Fruit fly (Drosophila melanogaster): ENCODE data around the gene CG34376.

The CG34376 gene

dm6 chr3R:22447874-22448254 lies at the start of gene CG34376 (continued):
- TF ChIP-seq Opbp (GFP tag; IDR thresholded peaks at IDR 0.05; ENCODE audit: partially characterized antibody): peak; percentile 67
- no peak for TF ChIP-seq luna (GFP tag; optimal IDR thresholded peaks at IDR 0.05)
- TF ChIP-seq Ets97D (GFP tag; optimal IDR thresholded peaks at IDR 0.05): peak; percentile 68
- TF ChIP-seq Dp (GFP tag; optimal IDR thresholded peaks at IDR 0.05): peak; percentile 65
- TF ChIP-seq CG1792 (GFP tag; optimal IDR thresholded peaks at IDR 0.05): no peak
- TF ChIP-seq vvl (GFP tag; IDR thresholded peaks at IDR 0.05): no peak; the same call in 1 of the 2 replicates
- peak; percentile 17; the same call in 1 of the 3 replicates for TF ChIP-seq CG11560 (tag; IDR thresholded peaks at IDR 0.05)
- TF ChIP-seq CG3838 (GFP tag; optimal IDR thresholded peaks at IDR 0.05): peak; percentile 14
- TF ChIP-seq crc (GFP tag; optimal IDR thresholded peaks at IDR 0.05): no peak
- TF ChIP-seq abd-A (tag; optimal IDR thresholded peaks at IDR 0.05): peak; percentile 88
- peak; percentile 66 for TF ChIP-seq slbo (GFP tag; IDR thresholded peaks at IDR 0.05)
- peak; percentile 29 for TF ChIP-seq odd (GFP tag; optimal IDR thresholded peaks at IDR 0.05)
- no peak for TF ChIP-seq jing (GFP tag; optimal IDR thresholded peaks at IDR 0.05)
- TF ChIP-seq H15 (GFP tag; IDR thresholded peaks at IDR 0.05): no peak
- no peak for TF ChIP-seq E2f1 (GFP tag; IDR thresholded peaks at IDR 0.05)
- TF ChIP-seq CG31441 (GFP tag; IDR thresholded peaks at IDR 0.05): peak; percentile 97
- TF ChIP-seq CG18599 (GFP tag; optimal IDR thresholded peaks at IDR 0.05): peak; percentile 49
- TF ChIP-seq E2f2 (GFP tag; IDR thresholded peaks at IDR 0.05): no peak
- no peak for TF ChIP-seq cato (GFP tag; optimal IDR thresholded peaks at IDR 0.05; ENCODE audit: borderline replicate concordance)
- TF ChIP-seq CG13296 (GFP tag; optimal IDR thresholded peaks at IDR 0.05): peak; percentile 4
- TF ChIP-seq Dip3 (GFP tag; optimal IDR thresholded peaks at IDR 0.05): no peak
- no peak for TF ChIP-seq CG7786 (GFP tag; optimal IDR thresholded peaks at IDR 0.05)
- TF ChIP-seq CG34224 (GFP tag; IDR thresholded peaks at IDR 0.05; ENCODE audit: partially characterized antibody): peak; percentile 29; the same call in 1 of the 3 replicates
- TF ChIP-seq CG2712 (tag; optimal IDR thresholded peaks at IDR 0.05): peak; percentile 29
- TF ChIP-seq disco-r (GFP tag; optimal IDR thresholded peaks at IDR 0.05): no peak
- peak; percentile 34 for TF ChIP-seq CG3407 (GFP tag; optimal IDR thresholded peaks at IDR 0.05)
- peak in 1 of 2 experiments; percentile 57 for TF ChIP-seq Pdp1 (GFP tag; optimal IDR thresholded peaks at IDR 0.05)
- no peak; the same call in 1 of the 2 replicates for TF ChIP-seq sisA (GFP tag; IDR thresholded peaks at IDR 0.05)
- no peak for TF ChIP-seq ac (GFP tag; optimal IDR thresholded peaks at IDR 0.05)
- peak; percentile 71 for TF ChIP-seq zfh1 (GFP tag; IDR thresholded peaks at IDR 0.05)
- TF ChIP-seq CG8388 (GFP tag; optimal IDR thresholded peaks at IDR 0.05): no peak
- TF ChIP-seq CG3847 (GFP tag; IDR thresholded peaks at IDR 0.05): peak; percentile 38
- TF ChIP-seq CG13424 (tag; optimal IDR thresholded peaks at IDR 0.05): peak; percentile 47
- TF ChIP-seq pros (GFP tag; optimal IDR thresholded peaks at IDR 0.05): no peak
- TF ChIP-seq CG7839 (tag; optimal IDR thresholded peaks at IDR 0.05): no peak
- no peak for TF ChIP-seq sc (optimal IDR thresholded peaks at IDR 0.05)
- TF ChIP-seq sc (GFP tag; optimal IDR thresholded peaks at IDR 0.05): no peak
- TF ChIP-seq kay (GFP tag; optimal IDR thresholded peaks at IDR 0.05): no peak
- TF ChIP-seq CG7928 (GFP tag; optimal IDR thresholded peaks at IDR 0.05): no peak
- TF ChIP-seq Oli (tag; optimal IDR thresholded peaks at IDR 0.05): no peak
- TF ChIP-seq CG9727 (GFP tag; optimal IDR thresholded peaks at IDR 0.05): peak; percentile 48
- TF ChIP-seq tll (GFP tag; optimal IDR thresholded peaks at IDR 0.05): no peak
- TF ChIP-seq Asciz (GFP tag; optimal IDR thresholded peaks at IDR 0.05): peak; percentile 35
- TF ChIP-seq ttk (GFP tag; IDR thresholded peaks at IDR 0.05): peak; percentile 35; the same call in 1 of the 2 replicates
- peak; percentile 32 for TF ChIP-seq Sin3A (optimal IDR thresholded peaks at IDR 0.05)
- peak; percentile 33 for TF ChIP-seq Hr3 (GFP tag; optimal IDR thresholded peaks at IDR 0.05)
- TF ChIP-seq hbn (GFP tag; IDR thresholded peaks at IDR 0.05; ENCODE audit: partially characterized antibody): no peak
- TF ChIP-seq eyg (GFP tag; optimal IDR thresholded peaks at IDR 0.05): no peak
- TF ChIP-seq CG7556 (GFP tag; optimal IDR thresholded peaks at IDR 0.05): no peak
- no peak for TF ChIP-seq CG12744 (GFP tag; optimal IDR thresholded peaks at IDR 0.05)
- no peak for TF ChIP-seq Chrac-16 (GFP tag; optimal IDR thresholded peaks at IDR 0.05)
- TF ChIP-seq CG4282 (GFP tag; optimal IDR thresholded peaks at IDR 0.05): no peak
